Worm (Caenorhabditis elegans): Measurements from ENCODE around the gene unc-3.

DNA sequence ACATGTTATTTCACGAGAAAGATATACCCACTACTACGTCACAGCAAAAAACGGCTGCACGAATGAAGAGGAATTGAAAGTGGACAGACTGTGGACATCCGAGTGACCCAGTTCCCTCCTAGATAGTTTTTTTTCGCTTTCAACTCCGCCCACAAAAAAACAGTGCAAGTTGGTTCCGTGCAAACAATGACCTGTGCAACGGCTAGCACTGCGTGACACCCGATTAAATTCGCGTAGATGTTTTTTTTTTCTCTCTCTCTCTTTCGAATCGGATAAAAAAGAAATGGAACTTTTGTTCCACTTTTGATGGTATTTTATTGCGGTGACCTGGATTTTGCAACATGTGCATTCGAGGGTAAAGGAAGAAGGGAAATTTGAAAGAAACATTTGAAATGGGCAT is 28.1 kb upstream of the unc-3 start:
- no peak for TF ChIP-seq ceh-6 (GFP tag; optimal IDR thresholded peaks at IDR 0.05)
- no peak for TF ChIP-seq hlh-13 (GFP tag; optimal IDR thresholded peaks at IDR 0.05)
- TF ChIP-seq tbx-7 (tag; optimal IDR thresholded peaks at IDR 0.05), result no peak
- no peak for TF ChIP-seq ama-1 (optimal IDR thresholded peaks at IDR 0.05)
- no peak for TF ChIP-seq pha-2 (tag; optimal IDR thresholded peaks at IDR 0.05)
- TF ChIP-seq ttx-3 (tag; optimal IDR thresholded peaks at IDR 0.05), result no peak
- TF ChIP-seq odd-2 (tag; optimal IDR thresholded peaks at IDR 0.05), result no peak
- no peak for TF ChIP-seq elt-2 (tag; optimal IDR thresholded peaks at IDR 0.05)
- TF ChIP-seq nhr-11 (tag; optimal IDR thresholded peaks at IDR 0.05), result no peak
- no peak for TF ChIP-seq ets-4 (tag; optimal IDR thresholded peaks at IDR 0.05)
- no peak for TF ChIP-seq fkh-10 (GFP tag; optimal IDR thresholded peaks at IDR 0.05)
- no peak for TF ChIP-seq fax-1 (tag; optimal IDR thresholded peaks at IDR 0.05)
- TF ChIP-seq sox-2 (GFP tag; IDR thresholded peaks at IDR 0.05), result no peak

All from whole organism, late embryonic.